Fruit fly (Drosophila melanogaster) Kc167 (cell line): ENCODE results near the gene RpS29.

Experiments
- Myc ChIP-seq: fragments of >200 bp; optimal IDR thresholded peaks from 2 replicates; lab custom pipeline; 2017; ENCODE audit warnings: missing external identifiers
- Sin3A ChIP-seq: fragments of >200 bp; optimal IDR thresholded peaks from 2 replicates; lab custom pipeline; 2018; ENCODE audit warnings: missing external identifiers
- h ChIP-seq: fragments of >200 bp; optimal IDR thresholded peaks from 3 replicates; lab custom pipeline; 2018; ENCODE audit warnings: missing external identifiers
- insv ChIP-seq: fragments of >200 bp; optimal IDR thresholded peaks from 3 replicates; lab custom pipeline; 2018; ENCODE audit warnings: missing external identifiers
- psq ChIP-seq: fragments of >200 bp; optimal IDR thresholded peaks from 2 replicates; lab custom pipeline; 2017; ENCODE audit warnings: missing external identifiers
- ttk ChIP-seq: sonication (Bioruptor generic); optimal IDR thresholded peaks from 2 replicates; lab custom pipeline; 2017; ENCODE audit warnings: missing external identifiers

- TF ChIP-seq psq (lab: Kevin White, UChicago) (no peak), h (lab: Kevin White, UChicago) (no peak), ttk (lab: Kevin White, UChicago) (no peak), Myc (lab: Kevin White, UChicago) (no peak), insv (no peak), Sin3A (lab: Kevin White, UChicago) (no peak)
Observed at dm6 chr3R:9821091-9821490, 43.2 kb downstream of the RpS29 start, which contains the start of gene CG42857.
